Worm (Caenorhabditis elegans): ENCODE data around the gene F09B12.7.

- TF ChIP-seq snpc-4 (tag; optimal IDR thresholded peaks at IDR 0.05), result no peak
- no peak for TF ChIP-seq daf-16 (GFP tag; optimal IDR thresholded peaks at IDR 0.05)
- no peak for TF ChIP-seq daf-16 (tag; optimal IDR thresholded peaks at IDR 0.05)
- TF ChIP-seq pqm-1 (tag; optimal IDR thresholded peaks at IDR 0.05), result no peak
- no peak for TF ChIP-seq arid-1 (GFP tag; conservative IDR thresholded peaks at IDR 0.05)
- TF ChIP-seq nhr-25 (tag; optimal IDR thresholded peaks at IDR 0.05; ENCODE audit: borderline replicate concordance, insufficient read depth), result no peak
- TF ChIP-seq daf-19 (GFP tag; conservative IDR thresholded peaks at IDR 0.05), result no peak
- no peak for TF ChIP-seq madf-5 (GFP tag; IDR thresholded peaks at IDR 0.05)
- TF ChIP-seq R02D3.7 (tag; optimal IDR thresholded peaks at IDR 0.05), result no peak
- no peak for TF ChIP-seq zag-1 (tag; optimal IDR thresholded peaks at IDR 0.05)
- TF ChIP-seq unc-130 (GFP tag; optimal IDR thresholded peaks at IDR 0.05), result no peak
Measured at ce11 chrX:15127338-15127737, 32.5 kb upstream of the F09B12.7 start.
